Worm (Caenorhabditis elegans): ENCODE measurements around the gene sta-2.

DNA sequence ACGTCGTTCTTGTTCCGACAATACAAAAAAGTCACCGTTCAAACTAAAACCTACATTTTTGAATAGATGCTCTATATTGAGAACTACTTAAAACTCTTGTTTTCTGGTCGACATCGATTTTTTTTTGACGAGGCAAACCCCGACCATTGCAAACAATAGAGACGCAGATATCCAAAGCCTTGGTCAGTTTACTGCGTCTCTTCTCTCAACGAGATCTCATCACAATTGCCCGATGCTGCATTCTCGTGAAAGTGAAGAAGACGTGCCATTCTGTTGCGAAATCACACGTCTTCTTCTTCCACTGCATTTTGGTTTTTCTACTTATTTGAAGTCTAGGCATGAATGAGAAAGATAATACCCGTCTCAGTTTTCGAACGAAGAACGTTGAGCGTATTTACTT is 36.6 kb upstream of the sta-2 start:
- TF ChIP-seq zag-1 (tag; optimal IDR thresholded peaks at IDR 0.05) (peak; percentile 79), nhr-77 (tag; optimal IDR thresholded peaks at IDR 0.05) (no peak), ceh-82 (tag; optimal IDR thresholded peaks at IDR 0.05) (no peak), nhr-11 (tag; optimal IDR thresholded peaks at IDR 0.05) (no peak), nhr-10 (tag; optimal IDR thresholded peaks at IDR 0.05) (no peak), aly-2 (tag; optimal IDR thresholded peaks at IDR 0.05) (no peak), skn-1 (tag; optimal IDR thresholded peaks at IDR 0.05) (no peak), unc-62 (GFP tag; optimal IDR thresholded peaks at IDR 0.05) (no peak), lsy-2 (tag; optimal IDR thresholded peaks at IDR 0.05) (peak in 1 of 2 experiments; percentile 55), lin-39 (tag; optimal IDR thresholded peaks at IDR 0.05) (no peak)
